Worm (Caenorhabditis elegans): ENCODE measurements around the gene epg-4.

- no peak for TF ChIP-seq spr-1 (tag; optimal IDR thresholded peaks at IDR 0.05)
- no peak for TF ChIP-seq hlh-30 (tag; optimal IDR thresholded peaks at IDR 0.05; ENCODE audit: insufficient read depth)
- TF ChIP-seq ztf-7 (tag; optimal IDR thresholded peaks at IDR 0.05): no peak
- no peak for TF ChIP-seq aha-1 (tag)
- no peak for TF ChIP-seq zip-2 (tag; optimal IDR thresholded peaks at IDR 0.05)
- no peak for TF ChIP-seq mes-2 (tag; optimal IDR thresholded peaks at IDR 0.05; ENCODE audit: poor library complexity, severe bottlenecking)
- no peak for TF ChIP-seq dve-1 (tag; optimal IDR thresholded peaks at IDR 0.05; ENCODE audit: insufficient read depth)
- no peak for TF ChIP-seq zag-1 (tag; optimal IDR thresholded peaks at IDR 0.05)
- no peak for TF ChIP-seq F10B5.3 (tag; optimal IDR thresholded peaks at IDR 0.05)
- no peak for TF ChIP-seq mep-1 (tag; optimal IDR thresholded peaks at IDR 0.05)
- TF ChIP-seq hmg-1.1 (GFP tag; IDR thresholded peaks at IDR 0.05): no peak
- TF ChIP-seq nhr-6 (tag; optimal IDR thresholded peaks at IDR 0.05): no peak
- TF ChIP-seq duxl-1 (tag; optimal IDR thresholded peaks at IDR 0.05; ENCODE audit: poor library complexity): peak; percentile 16
Observed at ce11 chrIII:7221103-7221502, 39.1 kb downstream of the epg-4 start.
